Fruit fly (Drosophila melanogaster): ENCODE data around the gene CG7059.

The CG7059 gene

dm6 chr3R:22420911-22421310 is 31.3 kb downstream of the CG7059 start, which contains the start of the genes Nop56 and mats (continued):
- TF ChIP-seq CG11456 (GFP tag; IDR thresholded peaks at IDR 0.05) (no peak), wdn (GFP tag; IDR thresholded peaks at IDR 0.05) (no peak), CG9215 (GFP tag; IDR thresholded peaks at IDR 0.05) (no peak), Spps (tag; optimal IDR thresholded peaks at IDR 0.05) (no peak), unpg (GFP tag; optimal IDR thresholded peaks at IDR 0.05) (no peak), Hey (tag; optimal IDR thresholded peaks at IDR 0.05) (no peak), CG2199 (GFP tag; IDR thresholded peaks at IDR 0.05) (no peak), danr (GFP tag; IDR thresholded peaks at IDR 0.05) (no peak), CG32532 (GFP tag; IDR thresholded peaks at IDR 0.05) (no peak), dati (GFP tag; IDR thresholded peaks at IDR 0.05) (no peak), CG4820 (GFP tag; optimal IDR thresholded peaks at IDR 0.05) (no peak), CG30431 (GFP tag; optimal IDR thresholded peaks at IDR 0.05) (no peak), CG12219 (GFP tag; optimal IDR thresholded peaks at IDR 0.05) (no peak), D19B (GFP tag; optimal IDR thresholded peaks at IDR 0.05) (no peak), sisA (GFP tag; IDR thresholded peaks at IDR 0.05) (no peak), CG10543 (GFP tag; optimal IDR thresholded peaks at IDR 0.05) (no peak), sens (GFP tag) (peak; percentile 74), vvl (GFP tag; IDR thresholded peaks at IDR 0.05) (peak; percentile 44; the same call in 1 of the 2 replicates), Ssrp (tag; optimal IDR thresholded peaks at IDR 0.05) (no peak), CG6175 (GFP tag; IDR thresholded peaks at IDR 0.05) (no peak), CG16813 (GFP tag; IDR thresholded peaks at IDR 0.05; ENCODE audit: partially characterized antibody) (no peak), sug (tag; optimal IDR thresholded peaks at IDR 0.05) (peak; percentile 33), CG12659 (GFP tag; optimal IDR thresholded peaks at IDR 0.05) (peak; percentile 72), grau (tag; optimal IDR thresholded peaks at IDR 0.05) (peak; percentile 20), slbo (GFP tag; IDR thresholded peaks at IDR 0.05) (peak; percentile 54), CG15601 (tag; optimal IDR thresholded peaks at IDR 0.05) (peak; percentile 25), CG6272 (GFP tag; IDR thresholded peaks at IDR 0.05) (no peak), croc (GFP tag; conservative IDR thresholded peaks at IDR 0.05) (no peak), crc (GFP tag; optimal IDR thresholded peaks at IDR 0.05) (no peak), Asciz (GFP tag; optimal IDR thresholded peaks at IDR 0.05) (no peak), BEAF-32 (GFP tag; optimal IDR thresholded peaks at IDR 0.05) (peak; percentile 48), eyg (GFP tag; optimal IDR thresholded peaks at IDR 0.05) (no peak), GATAe (GFP tag; conservative IDR thresholded peaks at IDR 0.05) (peak; percentile 17; the same call in 1 of the 2 replicates), ranshi (GFP tag; IDR thresholded peaks at IDR 0.05) (no peak), psq (GFP tag; optimal IDR thresholded peaks at IDR 0.05) (no peak), CG1529 (GFP tag; optimal IDR thresholded peaks at IDR 0.05) (no peak), Dad (GFP tag; optimal IDR thresholded peaks at IDR 0.05) (no peak), CG2129 (GFP tag; IDR thresholded peaks at IDR 0.05; ENCODE audit: partially characterized antibody) (no peak), ab (GFP tag; optimal IDR thresholded peaks at IDR 0.05) (no peak), B-H2 (GFP tag; optimal IDR thresholded peaks at IDR 0.05) (peak; percentile 63), CG10959 (GFP tag; IDR thresholded peaks at IDR 0.05) (no peak), lbe (GFP tag; optimal IDR thresholded peaks at IDR 0.05) (peak; percentile 8), insv (GFP tag; optimal IDR thresholded peaks at IDR 0.05) (peak in 1 of 2 experiments; percentile 55), CG34422 (GFP tag; IDR thresholded peaks at IDR 0.05) (peak; percentile 81; the same call in 2 of the 3 replicates), CG12071 (GFP tag; optimal IDR thresholded peaks at IDR 0.05) (no peak), TFAM (GFP tag; optimal IDR thresholded peaks at IDR 0.05) (no peak), CG17612 (GFP tag; IDR thresholded peaks at IDR 0.05) (no peak), CG10431 (GFP tag; optimal IDR thresholded peaks at IDR 0.05) (no peak), CG1233 (GFP tag; optimal IDR thresholded peaks at IDR 0.05) (no peak), CG15011 (GFP tag; optimal IDR thresholded peaks at IDR 0.05) (no peak), CG9797 (GFP tag; optimal IDR thresholded peaks at IDR 0.05) (peak; percentile 97), dpn (GFP tag; optimal IDR thresholded peaks at IDR 0.05) (no peak)
